Worm (Caenorhabditis elegans): ENCODE measurements around the gene rps-22.

ce11 chrIII:1963128-1963527 is 12.8 kb downstream of the rps-22 start:
- no peak for TF ChIP-seq nhr-12 (tag; optimal IDR thresholded peaks at IDR 0.05)
- no peak for TF ChIP-seq nhr-77 (tag; optimal IDR thresholded peaks at IDR 0.05)
- no peak for TF ChIP-seq zag-1 (tag; optimal IDR thresholded peaks at IDR 0.05)
- no peak for TF ChIP-seq ama-1 (optimal IDR thresholded peaks at IDR 0.05)
- no peak for TF ChIP-seq nhr-11 (tag; optimal IDR thresholded peaks at IDR 0.05)

Measured in whole organism, L2 larva.